Worm (Caenorhabditis elegans) whole organism, early embryonic: ENCODE results near the gene srx-136.

Source experiments
- ama-1 ChIP-seq: fragments of 150-350 bp; optimal IDR thresholded peaks from 2 replicates; lab custom pipeline; 2014
- tbx-11 ChIP-seq: fragments of 200-800 bp; sonication (Bioruptor generic); IDR thresholded peaks from 2 replicates; pipeline ENCODE4 v1.3.6; 2022; ENCODE audit warnings: missing genetic modification characterization, missing compliant biosample characterization

DNA sequence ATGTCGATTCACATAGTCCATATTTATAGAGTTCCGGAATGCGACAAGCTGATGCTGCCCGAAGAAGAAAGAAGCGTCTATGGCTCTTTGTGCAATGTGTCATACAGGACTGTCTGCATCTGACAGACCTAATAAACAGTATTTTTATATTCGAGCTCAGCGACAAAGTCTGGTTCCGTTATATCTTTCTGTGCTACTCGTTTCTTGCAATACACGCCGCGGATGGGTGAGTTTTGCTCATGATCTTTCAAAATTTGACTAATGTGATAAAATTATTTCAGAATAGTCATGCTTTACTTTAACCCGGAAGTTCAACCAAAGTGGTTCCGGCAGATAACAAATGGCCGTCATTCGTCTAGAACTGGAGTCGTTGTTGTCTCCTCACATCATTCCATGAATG is 6.5 kb downstream of the srx-136 start:
- TF ChIP-seq tbx-11 (GFP tag; lab: Robert Waterston, UW) = no peak
- TF ChIP-seq ama-1 (lab: Kevin White, UChicago) = no peak
